Worm (Caenorhabditis elegans) whole organism, early embryonic: ENCODE data around the gene Y62H9A.3.

Experiments
- B0310.2 ChIP-seq: sonication (generic microtip); optimal IDR thresholded peaks from 2 replicates; lab custom pipeline; 2016; ENCODE audit warnings: mild to moderate bottlenecking, missing genetic modification characterization, missing compliant biosample characterization
- aly-1 ChIP-seq: sonication (generic microtip); optimal IDR thresholded peaks from 2 replicates; lab custom pipeline; 2016; ENCODE audit warnings: missing genetic modification characterization, missing compliant biosample characterization
- ama-1 ChIP-seq: fragments of 150-350 bp; optimal IDR thresholded peaks from 2 replicates; lab custom pipeline; 2014
- ceh-13 ChIP-seq: fragments of 200-800 bp; sonication (Bioruptor generic); optimal IDR thresholded peaks from 2 replicates; lab custom pipeline; 2018; ENCODE audit warnings: mild to moderate bottlenecking, missing genetic modification characterization, missing compliant biosample characterization
- ceh-36 ChIP-seq: sonication (generic microtip); optimal IDR thresholded peaks from 2 replicates; lab custom pipeline; 2016; ENCODE audit warnings: missing genetic modification characterization, inconsistent platforms, missing compliant biosample characterization
- ets-7 ChIP-seq: sonication (generic microtip); optimal IDR thresholded peaks from 2 replicates; lab custom pipeline; 2016; ENCODE audit warnings: missing genotype, missing genetic modification characterization, missing compliant biosample characterization
- flt-1 ChIP-seq: fragments of 200-800 bp; sonication (Bioruptor generic); IDR thresholded peaks from 2 replicates; pipeline ENCODE4 v1.3.6; 2022; ENCODE audit warnings: missing genetic modification characterization, missing compliant biosample characterization
- hmbx-1 ChIP-seq: sonication (generic microtip); optimal IDR thresholded peaks from 2 replicates; lab custom pipeline; 2016; ENCODE audit warnings: mild to moderate bottlenecking, missing genetic modification characterization, missing compliant biosample characterization
- hnd-1 ChIP-seq: sonication (generic microtip); optimal IDR thresholded peaks from 2 replicates; lab custom pipeline; 2016; ENCODE audit warnings: missing genetic modification characterization, missing compliant biosample characterization
- pes-1 ChIP-seq: fragments of 200-800 bp; sonication (Bioruptor generic); IDR thresholded peaks from 2 replicates; pipeline ENCODE4 v1.3.6; 2022; ENCODE audit warnings: missing genetic modification reagents, missing genetic modification characterization, missing compliant biosample characterization
- sea-1 ChIP-seq: fragments of 200-800 bp; sonication (Bioruptor generic); conservative IDR thresholded peaks from 2 replicates; pipeline ENCODE4 v1.3.6; 2022; ENCODE audit warnings: missing genetic modification characterization, missing compliant biosample characterization
- tbx-11 ChIP-seq: fragments of 200-800 bp; sonication (Bioruptor generic); IDR thresholded peaks from 2 replicates; pipeline ENCODE4 v1.3.6; 2022; ENCODE audit warnings: missing genetic modification characterization, missing compliant biosample characterization
- tbx-37 ChIP-seq: fragments of 200-800 bp; sonication (Bioruptor generic); conservative IDR thresholded peaks from 2 replicates; pipeline ENCODE4 v1.3.6; 2022; ENCODE audit warnings: missing genetic modification reagents, missing genetic modification characterization, missing compliant biosample characterization

DNA sequence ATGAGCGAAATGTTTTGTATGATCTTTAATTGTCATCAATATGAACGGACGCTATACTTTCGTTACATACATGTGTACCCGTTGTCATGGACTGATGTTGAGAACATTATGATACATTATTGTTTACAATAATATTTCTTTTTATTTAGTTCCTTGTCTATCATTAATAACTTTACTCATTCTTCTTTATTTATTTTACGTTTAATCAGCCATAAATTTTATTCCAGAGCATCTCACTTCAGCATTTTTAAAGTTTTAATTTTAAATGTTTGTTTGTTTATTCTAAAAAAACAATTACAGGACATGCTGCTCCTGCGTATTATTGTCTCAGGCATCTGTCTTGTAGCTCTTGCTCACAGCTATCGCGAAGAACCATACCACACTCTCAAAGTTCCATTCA is 36.4 kb downstream of the Y62H9A.3 start, which contains the start of gene F54F7.2:
- no peak for TF ChIP-seq flt-1 (GFP tag; lab: Robert Waterston, UW)
- no peak for TF ChIP-seq pes-1 (GFP tag; lab: Robert Waterston, UW)
- no peak for TF ChIP-seq sea-1 (GFP tag; lab: Robert Waterston, UW)
- TF ChIP-seq ama-1 (lab: Kevin White, UChicago) = no peak
- no peak for TF ChIP-seq tbx-11 (GFP tag; lab: Robert Waterston, UW)
- no peak for TF ChIP-seq ceh-36 (tag; lab: Kevin White, UChicago)
- no peak for TF ChIP-seq aly-1 (tag; lab: Kevin White, UChicago)
- no peak for TF ChIP-seq hmbx-1 (tag; lab: Kevin White, UChicago)
- no peak for TF ChIP-seq hnd-1 (tag; lab: Kevin White, UChicago)
- no peak for TF ChIP-seq tbx-37 (GFP tag; lab: Robert Waterston, UW)
- TF ChIP-seq B0310.2 (tag; lab: Kevin White, UChicago) = no peak
- no peak for TF ChIP-seq ets-7
- no peak for TF ChIP-seq ceh-13 (GFP tag; lab: Kevin White, UChicago)
